Worm (Caenorhabditis elegans) whole organism, L4/young adult: ENCODE data around the gene mod-1.
"Not testable (repeated sequence)": the region's sequence is repeated elsewhere in the genome, so short reads cannot be mapped to it uniquely, and the experiment has no call there.

Experiments used
- W03F9.2 ChIP-seq: fragments of 150-350 bp; optimal IDR thresholded peaks from 2 replicates; lab custom pipeline; 2014; ENCODE audit warnings: missing biosample characterization, missing genetic modification characterization
- him-1 ChIP-seq: sonication (generic microtip); optimal IDR thresholded peaks from 2 replicates; lab custom pipeline; 2016; ENCODE audit warnings: missing genotype, missing genetic modification reagents, missing genetic modification characterization, missing compliant biosample characterization

ce11 chrV:8861949-8862348, 51.9 kb downstream of the mod-1 start, which contains the start of gene F07B7.12:
- not testable (repeated sequence) for TF ChIP-seq W03F9.2, him-1 (tag; lab: Kevin White, UChicago)
